Worm (Caenorhabditis elegans) whole organism, midembryonic: ENCODE measurements around the gene ugt-37.

Experiments
- flt-1 ChIP-seq: fragments of 200-800 bp; sonication (Bioruptor generic); IDR thresholded peaks from 2 replicates; pipeline ENCODE4 v1.3.6; 2022; ENCODE audit warnings: missing genetic modification characterization, missing compliant biosample characterization
- klf-2 ChIP-seq: fragments of 200-800 bp; sonication (Bioruptor generic); conservative IDR thresholded peaks from 2 replicates; pipeline ENCODE4 v1.3.6; 2022; ENCODE audit warnings: missing genetic modification reagents, missing genetic modification characterization, missing compliant biosample characterization
- tab-1 ChIP-seq: fragments of 200-800 bp; sonication (Bioruptor generic); IDR thresholded peaks from 2 replicates; pipeline ENCODE4 v1.3.6; 2022; ENCODE audit warnings: missing genetic modification characterization, missing compliant biosample characterization
- ztf-29 ChIP-seq: fragments of 200-800 bp; sonication (Bioruptor generic); IDR thresholded peaks from 2 replicates; pipeline ENCODE4 v1.3.6; 2022; ENCODE audit warnings: missing genetic modification reagents, missing genetic modification characterization, missing compliant biosample characterization

ce11 chrV:7138320-7138719 is 6.8 kb downstream of the ugt-37 start, which contains the start of gene str-112:
- TF ChIP-seq klf-2 (GFP tag; lab: Robert Waterston, UW) (no peak), tab-1 (no peak), flt-1 (GFP tag; lab: Robert Waterston, UW) (no peak), ztf-29 (GFP tag; lab: Robert Waterston, UW) (no peak)
